Worm (Caenorhabditis elegans) whole organism, L1 larva: ENCODE measurements around the gene C27D6.3.
A peak's percentile ranks its signal among the peaks of the same experiment; 100 is the strongest.

Experiments
- C16A3.4 ChIP-seq: fragments of 150-350 bp; optimal IDR thresholded peaks from 2 replicates; lab custom pipeline; 2014; ENCODE audit warnings: missing biosample characterization, missing genetic modification characterization
- F16B12.6 ChIP-seq: fragments of 150-350 bp; optimal IDR thresholded peaks from 2 replicates; lab custom pipeline; 2014; ENCODE audit warnings: missing biosample characterization, missing genetic modification characterization
- alr-1 ChIP-seq: fragments of 200-800 bp; sonication (Bioruptor generic); optimal IDR thresholded peaks from 2 replicates; lab custom pipeline; 2018; ENCODE audit warnings: borderline replicate concordance, mild to moderate bottlenecking, missing genetic modification characterization, missing compliant biosample characterization
- blmp-1 ChIP-seq: fragments of 150-350 bp; optimal IDR thresholded peaks from 2 replicates; lab custom pipeline; 2014; ENCODE audit warnings: missing biosample characterization, missing genetic modification characterization
- ceh-63 ChIP-seq: fragments of 200-800 bp; sonication (Bioruptor generic); optimal IDR thresholded peaks from 2 replicates; lab custom pipeline; 2018; ENCODE audit warnings: mild to moderate bottlenecking, missing genetic modification characterization, missing compliant biosample characterization
- ceh-8 ChIP-seq: fragments of 200-800 bp; sonication (Bioruptor generic); optimal IDR thresholded peaks from 2 replicates; lab custom pipeline; 2018; ENCODE audit warnings: mild to moderate bottlenecking, missing genetic modification characterization, moderate library complexity, missing compliant biosample characterization
- dsc-1 ChIP-seq: sonication (generic microtip); optimal IDR thresholded peaks from 2 replicates; lab custom pipeline; 2016; ENCODE audit warnings: mild to moderate bottlenecking, missing genetic modification characterization, missing compliant biosample characterization
- efl-1 ChIP-seq, 4 experiments: fragments of 150-350 bp; optimal IDR thresholded peaks in 3 of 4; peaks in 1 of 4; 1 replicate in 1 of 4; 2 replicates in 3 of 4; lab custom pipeline; 2014; ENCODE audit warnings: missing biosample characterization in 2 of 4, missing genetic modification characterization in 2 of 4, missing genetic modification reagents in 2 of 4
- egl-13 ChIP-seq: sonication (generic microtip); optimal IDR thresholded peaks from 2 replicates; lab custom pipeline; 2016; ENCODE audit warnings: missing genotype, missing genetic modification reagents, missing genetic modification characterization, missing compliant biosample characterization
- elt-3 ChIP-seq, 6 experiments: fragments of 150-350 bp in 1 of 6; sonication (generic microtip); optimal IDR thresholded peaks; 2 replicates each; lab custom pipeline; 2017 to 2018; ENCODE audit warnings: missing biosample characterization in 6 of 6, missing genetic modification characterization in 6 of 6, inconsistent platforms in 1 of 6
- fkh-10 ChIP-seq: sonication (generic microtip); optimal IDR thresholded peaks from 2 replicates; lab custom pipeline; 2017; ENCODE audit warnings: missing biosample characterization, missing genetic modification reagents, missing genetic modification characterization
- fkh-8 ChIP-seq: sonication (generic microtip); optimal IDR thresholded peaks from 2 replicates; lab custom pipeline; 2016; ENCODE audit warnings: mild to moderate bottlenecking, missing genetic modification characterization, missing compliant biosample characterization
- grh-1 ChIP-seq: fragments of 200-800 bp; sonication (Bioruptor generic); IDR thresholded peaks from 2 replicates; pipeline ENCODE4 v1.3.6; 2022; ENCODE audit warnings: missing genetic modification reagents, missing genetic modification characterization, missing compliant biosample characterization
- irx-1 ChIP-seq: sonication (generic microtip); optimal IDR thresholded peaks from 2 replicates; lab custom pipeline; 2016; ENCODE audit warnings: missing genetic modification characterization, missing compliant biosample characterization
- isw-1 ChIP-seq: fragments of 200-800 bp; sonication (Bioruptor generic); IDR thresholded peaks from 2 replicates; pipeline ENCODE4 v1.3.6; 2022; ENCODE audit warnings: missing genetic modification characterization, missing compliant biosample characterization
- jun-1 ChIP-seq: fragments of 150-350 bp; optimal IDR thresholded peaks from 2 replicates; lab custom pipeline; 2014; ENCODE audit warnings: missing biosample characterization, missing genetic modification reagents, missing genetic modification characterization
- lin-13 ChIP-seq: fragments of 150-350 bp; optimal IDR thresholded peaks from 2 replicates; lab custom pipeline; 2014; ENCODE audit warnings: missing biosample characterization, missing genetic modification reagents, missing genetic modification characterization
- lin-14 ChIP-seq: fragments of 200-800 bp; sonication (Bioruptor generic); optimal IDR thresholded peaks from 2 replicates; lab custom pipeline; 2018; ENCODE audit warnings: mild to moderate bottlenecking, missing genetic modification characterization, moderate library complexity, missing compliant biosample characterization
- lsy-2 ChIP-seq, 2 experiments: fragments of 150-350 bp; optimal IDR thresholded peaks; 2 replicates each; lab custom pipeline; 2014; ENCODE audit warnings: missing biosample characterization in 2 of 2, missing genetic modification characterization in 2 of 2
- mab-9 ChIP-seq: fragments of 200-800 bp; sonication (Bioruptor generic); IDR thresholded peaks from 2 replicates; pipeline ENCODE4 v1.3.6; 2022; ENCODE audit warnings: missing genetic modification reagents, missing genetic modification characterization, missing compliant biosample characterization
- mep-1 ChIP-seq: fragments of 150-350 bp; optimal IDR thresholded peaks from 2 replicates; lab custom pipeline; 2014; ENCODE audit warnings: missing biosample characterization, missing genetic modification characterization
- nhr-12 ChIP-seq: sonication (generic microtip); optimal IDR thresholded peaks from 2 replicates; lab custom pipeline; 2017; ENCODE audit warnings: missing biosample characterization, missing genetic modification characterization
- nhr-19 ChIP-seq: fragments of 200-800 bp; sonication (Bioruptor generic); conservative IDR thresholded peaks from 2 replicates; pipeline ENCODE4 v1.3.6; 2022; ENCODE audit warnings: missing genetic modification characterization, missing compliant biosample characterization
- nhr-20 ChIP-seq: sonication (generic microtip); optimal IDR thresholded peaks from 2 replicates; lab custom pipeline; 2016; ENCODE audit warnings: mild to moderate bottlenecking, missing genetic modification characterization, missing compliant biosample characterization
- nhr-28 ChIP-seq: fragments of 150-350 bp; optimal IDR thresholded peaks from 2 replicates; lab custom pipeline; 2014; ENCODE audit warnings: missing biosample characterization, missing genetic modification characterization
- nhr-47 ChIP-seq: sonication (generic microtip); optimal IDR thresholded peaks from 2 replicates; lab custom pipeline; 2016; ENCODE audit warnings: mild to moderate bottlenecking, missing genetic modification characterization, moderate library complexity, missing compliant biosample characterization
- nhr-71 ChIP-seq: sonication (generic microtip); optimal IDR thresholded peaks from 2 replicates; lab custom pipeline; 2016; ENCODE audit warnings: mild to moderate bottlenecking, missing genetic modification characterization, moderate library complexity, missing compliant biosample characterization
- nhr-76 ChIP-seq: sonication (generic microtip); optimal IDR thresholded peaks from 2 replicates; lab custom pipeline; 2017; ENCODE audit warnings: missing biosample characterization, missing genetic modification characterization
- nhr-84 ChIP-seq: sonication (generic microtip); optimal IDR thresholded peaks from 2 replicates; lab custom pipeline; 2017; ENCODE audit warnings: missing biosample characterization, missing genetic modification characterization
- nhr-85 ChIP-seq: sonication (generic microtip); peaks from one replicate; lab custom pipeline; 2016; ENCODE audit warnings: missing genetic modification characterization, inconsistent platforms, missing compliant biosample characterization
- nhr-90 ChIP-seq: sonication (generic microtip); optimal IDR thresholded peaks from 2 replicates; lab custom pipeline; 2016; ENCODE audit warnings: mild to moderate bottlenecking, missing genetic modification characterization, missing compliant biosample characterization; ENCODE audit not compliant: poor library complexity
- pqm-1 ChIP-seq: sonication (generic microtip); optimal IDR thresholded peaks from 3 replicates; lab custom pipeline; 2017; ENCODE audit warnings: missing biosample characterization, missing genetic modification characterization
- snu-23 ChIP-seq: sonication (generic microtip); optimal IDR thresholded peaks from 2 replicates; lab custom pipeline; 2016; ENCODE audit warnings: missing genetic modification characterization, missing compliant biosample characterization
- sup-37 ChIP-seq: fragments of 200-800 bp; sonication (Bioruptor generic); optimal IDR thresholded peaks from 2 replicates; lab custom pipeline; 2018; ENCODE audit warnings: mild to moderate bottlenecking, missing genetic modification characterization, missing compliant biosample characterization
- unc-30 ChIP-seq: sonication (generic microtip); optimal IDR thresholded peaks from 2 replicates; lab custom pipeline; 2017; ENCODE audit warnings: missing biosample characterization, missing genetic modification characterization
- unc-62 ChIP-seq: fragments of 150-350 bp; optimal IDR thresholded peaks from 2 replicates; lab custom pipeline; 2014; ENCODE audit warnings: missing biosample characterization, missing genetic modification reagents, missing genetic modification characterization
- unc-98 ChIP-seq: fragments of 200-800 bp; sonication (Bioruptor generic); IDR thresholded peaks from 2 replicates; pipeline ENCODE4 v1.3.6; 2022; ENCODE audit warnings: missing genetic modification characterization, missing compliant biosample characterization
- vab-15 ChIP-seq: sonication (generic microtip); optimal IDR thresholded peaks from 2 replicates; lab custom pipeline; 2017; ENCODE audit warnings: missing genotype, mild to moderate bottlenecking, missing genetic modification characterization, missing compliant biosample characterization
- xbp-1 ChIP-seq: sonication (generic microtip); optimal IDR thresholded peaks from 2 replicates; lab custom pipeline; 2016; ENCODE audit warnings: missing genetic modification characterization, missing compliant biosample characterization
- zag-1 ChIP-seq: fragments of 150-350 bp; optimal IDR thresholded peaks from 2 replicates; lab custom pipeline; 2014; ENCODE audit warnings: missing biosample characterization, missing genetic modification characterization
- ztf-11 ChIP-seq, 2 experiments: sonication (generic microtip); optimal IDR thresholded peaks; 2 replicates each; lab custom pipeline; 2016 to 2017; ENCODE audit warnings: missing genetic modification characterization in 2 of 2, missing biosample characterization in 1 of 2, missing compliant biosample characterization in 1 of 2

Gene C27D6.3

ce11 chrII:5218349-5218748, 44.1 kb upstream of the C27D6.3 start:
- no peak for TF ChIP-seq sup-37
- TF ChIP-seq lin-13 (GFP tag; lab: Kevin White, UChicago) = no peak
- TF ChIP-seq nhr-84 (tag; lab: Kevin White, UChicago) = no peak
- no peak for TF ChIP-seq efl-1 (optimal IDR thresholded peaks at IDR 0.05; lab: Kevin White, UChicago)
- TF ChIP-seq efl-1 (GFP tag; optimal IDR thresholded peaks at IDR 0.05 in 1 of 2; lab: Kevin White, UChicago) = peak in 1 of 2 experiments; percentile 58

ce11 chrII:5212675-5213074, 38.4 kb upstream of the C27D6.3 start, which contains the start of gene C34F11.1:
Gene C34F11.1, plus strand, starts transcription at chrII:5212975.
- TF ChIP-seq nhr-71 (no peak), unc-62 (no peak), dsc-1 (tag; lab: Kevin White, UChicago) (no peak), irx-1 (no peak), nhr-76 (tag; lab: Kevin White, UChicago) (no peak), ceh-8 (GFP tag; lab: Kevin White, UChicago) (no peak), vab-15 (tag; lab: Kevin White, UChicago) (no peak), nhr-19 (GFP tag; lab: Robert Waterston, UW) (no peak), pqm-1 (tag; lab: Kevin White, UChicago) (no peak), unc-98 (no peak), nhr-12 (no peak), lsy-2 (tag; optimal IDR thresholded peaks at IDR 0.05; lab: Kevin White, UChicago) (no peak), ztf-11 (tag; optimal IDR thresholded peaks at IDR 0.05; lab: Kevin White, UChicago) (no peak), xbp-1 (tag; lab: Kevin White, UChicago) (no peak), mab-9 (GFP tag; lab: Robert Waterston, UW) (no peak), nhr-47 (tag; lab: Kevin White, UChicago) (no peak), efl-1 (optimal IDR thresholded peaks at IDR 0.05; lab: Kevin White, UChicago) (no peak), efl-1 (GFP tag; optimal IDR thresholded peaks at IDR 0.05 in 1 of 2; lab: Kevin White, UChicago) (no peak), F16B12.6 (tag; lab: Kevin White, UChicago) (no peak)

ce11 chrII:5211970-5212369, 37.7 kb upstream of the C27D6.3 start, which contains the start of gene C34F11.2:
Gene C34F11.2, plus strand, starts transcription at chrII:5212270.
- TF ChIP-seq dsc-1 (tag; lab: Kevin White, UChicago) = no peak
- TF ChIP-seq jun-1 (tag; lab: Kevin White, UChicago) = no peak
- TF ChIP-seq zag-1 (tag; lab: Kevin White, UChicago) = no peak
- no peak for TF ChIP-seq nhr-12
- no peak for TF ChIP-seq ceh-63 (GFP tag; lab: Kevin White, UChicago)
- TF ChIP-seq ceh-8 (GFP tag; lab: Kevin White, UChicago) = no peak
- no peak for TF ChIP-seq egl-13 (tag; lab: Kevin White, UChicago)
- TF ChIP-seq unc-30 (tag; lab: Kevin White, UChicago) = no peak
- no peak for TF ChIP-seq nhr-28
- TF ChIP-seq lsy-2 (tag; optimal IDR thresholded peaks at IDR 0.05; lab: Kevin White, UChicago) = no peak
- no peak for TF ChIP-seq fkh-10 (GFP tag; lab: Kevin White, UChicago)
- TF ChIP-seq alr-1 (tag; lab: Kevin White, UChicago) = no peak

- TF ChIP-seq fkh-8 = no peak
- no peak for TF ChIP-seq nhr-28
- peak; percentile 50 for TF ChIP-seq lin-14
- no peak for TF ChIP-seq egl-13 (tag; lab: Kevin White, UChicago)
- peak; percentile 11 for TF ChIP-seq mep-1
- TF ChIP-seq isw-1 (GFP tag; lab: Robert Waterston, UW) = no peak
- peak; percentile 10 for TF ChIP-seq blmp-1 (tag; lab: Kevin White, UChicago)
- TF ChIP-seq dsc-1 (tag; lab: Kevin White, UChicago) = no peak
- no peak for TF ChIP-seq lin-13 (GFP tag; lab: Kevin White, UChicago)
- TF ChIP-seq grh-1 (GFP tag; lab: Robert Waterston, UW) = peak; percentile 38; the same call in 1 of the 2 replicates
- TF ChIP-seq nhr-71 = peak; percentile 58
- TF ChIP-seq lsy-2 (tag; optimal IDR thresholded peaks at IDR 0.05; lab: Kevin White, UChicago) = peak in 1 of 2 experiments; percentile 14
- TF ChIP-seq snu-23 (GFP tag; lab: Kevin White, UChicago) = peak; percentile 27
- TF ChIP-seq nhr-90 (tag; lab: Kevin White, UChicago) = no peak
- no peak for TF ChIP-seq zag-1 (tag; lab: Kevin White, UChicago)
- TF ChIP-seq nhr-20 (tag; lab: Kevin White, UChicago) = peak; percentile 56
- TF ChIP-seq elt-3 (tag; optimal IDR thresholded peaks at IDR 0.05; lab: Kevin White, UChicago) = peak in 2 of 6 experiments; percentile 38 to 78
- peak; percentile 90 for TF ChIP-seq nhr-85
- TF ChIP-seq C16A3.4 (tag; lab: Kevin White, UChicago) = peak; percentile 15
Measured at ce11 chrII:5210830-5211229, 36.6 kb upstream of the C27D6.3 start, which contains the start of gene C34F11.8. Gene C34F11.8, minus strand, starts transcription at chrII:5210964.
